Fruit fly (Drosophila melanogaster): ENCODE results near the gene nyo.

Gene nyo

DNA sequence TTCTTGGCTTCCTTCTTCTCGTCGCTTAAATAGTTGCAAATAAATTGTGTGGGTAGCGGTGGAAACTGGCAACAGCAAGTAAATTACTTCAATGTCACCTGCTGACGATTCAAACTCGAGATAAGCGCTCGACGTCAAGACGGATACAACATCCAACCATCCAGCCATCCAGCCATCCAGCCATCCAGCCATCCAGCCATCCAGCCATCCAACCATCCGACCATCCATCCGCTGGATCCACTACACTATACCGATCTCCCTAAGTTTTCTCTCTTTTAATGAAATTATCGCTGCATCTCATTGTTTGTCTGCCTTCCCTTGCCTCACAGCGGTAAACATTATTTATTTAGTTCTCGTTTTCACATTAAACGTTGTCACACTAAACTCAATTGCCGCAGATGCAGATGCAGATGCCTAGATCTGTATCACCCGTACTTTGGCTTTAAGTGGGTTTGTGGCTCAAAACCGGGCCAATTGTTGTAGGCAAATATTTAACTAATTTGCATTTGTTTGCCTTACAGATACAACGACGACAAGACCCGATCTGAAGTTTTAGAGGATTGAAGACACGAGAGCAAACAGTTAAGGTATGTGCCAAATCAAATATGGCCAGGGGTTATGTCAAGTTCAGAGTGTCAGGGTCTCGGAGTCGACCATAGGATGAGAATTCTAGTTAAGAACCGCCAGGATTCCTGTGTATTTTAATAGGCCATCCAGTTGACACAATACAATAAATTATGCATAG lies 6.1 kb downstream of the nyo start (continued):
- TF ChIP-seq CG4404 (GFP tag; IDR thresholded peaks at IDR 0.05) (no peak), grn (GFP tag; optimal IDR thresholded peaks at IDR 0.05) (peak; percentile 12), yki (optimal IDR thresholded peaks at IDR 0.05) (no peak), MBD-R2 (GFP tag; IDR thresholded peaks at IDR 0.05) (no peak), sim (GFP tag; IDR thresholded peaks at IDR 0.05) (no peak), chn (GFP tag; optimal IDR thresholded peaks at IDR 0.05) (no peak), CG15479 (GFP tag; optimal IDR thresholded peaks at IDR 0.05) (no peak), CG8290 (GFP tag; optimal IDR thresholded peaks at IDR 0.05) (no peak), CG8290 (tag; optimal IDR thresholded peaks at IDR 0.05) (no peak), HLH3B (GFP tag; IDR thresholded peaks at IDR 0.05) (no peak), CG14050 (GFP tag; IDR thresholded peaks at IDR 0.05) (no peak), cwo (GFP tag; optimal IDR thresholded peaks at IDR 0.05) (no peak), Oaz (GFP tag; IDR thresholded peaks at IDR 0.05) (no peak), Sox102F (GFP tag; optimal IDR thresholded peaks at IDR 0.05) (peak; percentile 6), CG4424 (GFP tag; optimal IDR thresholded peaks at IDR 0.05) (no peak), Fer1 (GFP tag; optimal IDR thresholded peaks at IDR 0.05) (no peak), Lpt (GFP tag; optimal IDR thresholded peaks at IDR 0.05) (no peak), row (GFP tag; IDR thresholded peaks at IDR 0.05) (no peak), schlank (tag; optimal IDR thresholded peaks at IDR 0.05) (no peak), Gsc (GFP tag; IDR thresholded peaks at IDR 0.05) (no peak), Lhr (GFP tag; optimal IDR thresholded peaks at IDR 0.05) (peak; percentile 6), nmo (GFP tag; optimal IDR thresholded peaks at IDR 0.05) (no peak), CG3995 (GFP tag; optimal IDR thresholded peaks at IDR 0.05) (no peak), vvl (GFP tag; IDR thresholded peaks at IDR 0.05) (no peak), D (optimal IDR thresholded peaks at IDR 0.05) (no peak), D (GFP tag; optimal IDR thresholded peaks at IDR 0.05) (peak; percentile 21), knrl (GFP tag; IDR thresholded peaks at IDR 0.05; ENCODE audit: partially characterized antibody) (no peak), gsb (GFP tag; IDR thresholded peaks at IDR 0.05) (no peak), pfk (GFP tag; optimal IDR thresholded peaks at IDR 0.05) (no peak), CG32532 (GFP tag; IDR thresholded peaks at IDR 0.05) (no peak), Hr51 (GFP tag; optimal IDR thresholded peaks at IDR 0.05) (no peak), CG2202 (tag; optimal IDR thresholded peaks at IDR 0.05) (peak; percentile 26), YL-1 (GFP tag; optimal IDR thresholded peaks at IDR 0.05) (no peak), jigr1 (GFP tag; IDR thresholded peaks at IDR 0.05) (no peak), CG12659 (GFP tag; optimal IDR thresholded peaks at IDR 0.05) (no peak), D19B (GFP tag; optimal IDR thresholded peaks at IDR 0.05) (no peak), Camta (GFP tag; optimal IDR thresholded peaks at IDR 0.05) (no peak), CG2129 (GFP tag; IDR thresholded peaks at IDR 0.05; ENCODE audit: partially characterized antibody) (no peak), CG12299 (tag; optimal IDR thresholded peaks at IDR 0.05) (no peak), CG6791 (GFP tag; IDR thresholded peaks at IDR 0.05; ENCODE audit: partially characterized antibody) (no peak), salm (tag; optimal IDR thresholded peaks at IDR 0.05) (no peak), gsb-n (tag; optimal IDR thresholded peaks at IDR 0.05) (no peak), pho (GFP tag; optimal IDR thresholded peaks at IDR 0.05) (no peak), nau (GFP tag; optimal IDR thresholded peaks at IDR 0.05) (no peak), amos (GFP tag; IDR thresholded peaks at IDR 0.05; ENCODE audit: partially characterized antibody) (no peak), ranshi (GFP tag; IDR thresholded peaks at IDR 0.05) (no peak), Dll (GFP tag; IDR thresholded peaks at IDR 0.05; ENCODE audit: partially characterized antibody) (no peak), gro (GFP tag; optimal IDR thresholded peaks at IDR 0.05) (no peak), vfl (GFP tag; optimal IDR thresholded peaks at IDR 0.05) (no peak), HmgD (GFP tag; optimal IDR thresholded peaks at IDR 0.05) (no peak), CG10462 (GFP tag; optimal IDR thresholded peaks at IDR 0.05) (no peak)

Measured in whole organism, embryonic.